Fruit fly (Drosophila melanogaster) whole organism, wandering third instar larva: ENCODE data around the gene nur.
A peak's percentile ranks its signal among the peaks of the same experiment; 100 is the strongest.

Source experiments
- Dfd ChIP-seq: fragments of >200 bp; optimal IDR thresholded peaks from 2 replicates; lab custom pipeline; 2017; ENCODE audit warnings: missing biosample characterization, missing genetic modification characterization
- HLH106 ChIP-seq: fragments of 200-800 bp; optimal IDR thresholded peaks from 3 replicates; lab custom pipeline; 2019; ENCODE audit warnings: missing biosample characterization, mild to moderate bottlenecking, missing genetic modification characterization, moderate library complexity
- Hnf4 ChIP-seq: fragments of 200-800 bp; sonication (Bioruptor generic); optimal IDR thresholded peaks from 2 replicates; lab custom pipeline; 2016; ENCODE audit warnings: missing biosample characterization, mild to moderate bottlenecking, missing genetic modification characterization
- Hr78 ChIP-seq: fragments of >200 bp; optimal IDR thresholded peaks from 2 replicates; lab custom pipeline; 2017; ENCODE audit warnings: missing biosample characterization, missing genetic modification characterization
- Hr83 ChIP-seq: fragments of 200-300 bp; sonication (Bioruptor generic); optimal IDR thresholded peaks from 2 replicates; lab custom pipeline; 2016; ENCODE audit warnings: missing biosample characterization, mild to moderate bottlenecking, missing genetic modification characterization, moderate library complexity; ENCODE audit not compliant: poor library complexity, severe bottlenecking
- Jra ChIP-seq: sonication (Bioruptor generic); optimal IDR thresholded peaks from 2 replicates; lab custom pipeline; 2016; ENCODE audit warnings: missing biosample characterization, missing genetic modification characterization
- Myc ChIP-seq: fragments of >200 bp; optimal IDR thresholded peaks from 2 replicates; lab custom pipeline; 2017
- N ChIP-seq: fragments of >200 bp; optimal IDR thresholded peaks from 2 replicates; lab custom pipeline; 2018; ENCODE audit warnings: missing biosample characterization, missing external identifiers, missing genetic modification characterization
- OdsH ChIP-seq: fragments of 200-800 bp; sonication (Bioruptor generic); optimal IDR thresholded peaks from 2 replicates; lab custom pipeline; 2016; ENCODE audit warnings: missing biosample characterization, mild to moderate bottlenecking, missing genetic modification characterization
- Rel ChIP-seq, 2 experiments: fragments of 200-800 bp; sonication (Bioruptor generic) in 1 of 2; optimal IDR thresholded peaks; 2 replicates in 1 of 2; 3 replicates in 1 of 2; lab custom pipeline; 2016 to 2019; ENCODE audit warnings: mild to moderate bottlenecking in 2 of 2, missing biosample characterization in 2 of 2, missing genetic modification characterization in 2 of 2, moderate library complexity in 1 of 2
- br ChIP-seq: fragments of 200-800 bp; sonication (Bioruptor generic); optimal IDR thresholded peaks from 2 replicates; lab custom pipeline; 2016; ENCODE audit warnings: missing biosample characterization, missing genetic modification characterization
- dmrt93B ChIP-seq: fragments of 200-800 bp; sonication (Bioruptor generic); optimal IDR thresholded peaks from 2 replicates; lab custom pipeline; 2018; ENCODE audit warnings: missing biosample characterization, mild to moderate bottlenecking, missing genetic modification characterization
- dsf ChIP-seq: sonication (Bioruptor generic); optimal IDR thresholded peaks from 2 replicates; lab custom pipeline; 2016; ENCODE audit warnings: missing biosample characterization, missing genetic modification characterization, borderline replicate concordance
- ey ChIP-seq: fragments of 200-800 bp; sonication (Bioruptor generic); optimal IDR thresholded peaks from 2 replicates; lab custom pipeline; 2016; ENCODE audit warnings: missing biosample characterization, missing genetic modification characterization
- foxo ChIP-seq, 2 experiments: fragments of 200-800 bp; sonication (Bioruptor generic); optimal IDR thresholded peaks; 2 replicates in 1 of 2; 3 replicates in 1 of 2; lab custom pipeline; 2016 to 2017; ENCODE audit warnings: missing biosample characterization in 2 of 2, missing genetic modification characterization in 2 of 2
- fru ChIP-seq: fragments of 200-800 bp; sonication (Bioruptor generic); optimal IDR thresholded peaks from 3 replicates; lab custom pipeline; 2016; ENCODE audit warnings: missing biosample characterization, mild to moderate bottlenecking, missing genetic modification characterization
- h ChIP-seq: fragments of 200-800 bp; sonication (Bioruptor generic); optimal IDR thresholded peaks from 3 replicates; lab custom pipeline; 2016; ENCODE audit warnings: missing biosample characterization, mild to moderate bottlenecking, missing genetic modification characterization
- jim ChIP-seq: fragments of 175-275, 200-325 bp; sonication (Bioruptor generic); optimal IDR thresholded peaks from 2 replicates; lab custom pipeline; 2016; ENCODE audit warnings: missing biosample characterization, mild to moderate bottlenecking, missing genetic modification characterization
- pan ChIP-seq: fragments of >200 bp; optimal IDR thresholded peaks from 2 replicates; lab custom pipeline; 2017
- psq ChIP-seq: fragments of 200-800 bp; sonication (Bioruptor generic); optimal IDR thresholded peaks from 3 replicates; lab custom pipeline; 2017; ENCODE audit warnings: missing biosample characterization, mild to moderate bottlenecking, missing genetic modification characterization, moderate library complexity
- rgr ChIP-seq: fragments of 200-800 bp; sonication (Bioruptor generic); optimal IDR thresholded peaks from 3 replicates; lab custom pipeline; 2016; ENCODE audit warnings: missing biosample characterization, mild to moderate bottlenecking, missing genetic modification characterization
- sage ChIP-seq: fragments of 200-800 bp; sonication (Bioruptor generic); optimal IDR thresholded peaks from 2 replicates; lab custom pipeline; 2016; ENCODE audit warnings: missing biosample characterization, mild to moderate bottlenecking, missing genetic modification characterization
- sv ChIP-seq: fragments of 200-800 bp; sonication (Bioruptor generic); optimal IDR thresholded peaks from 3 replicates; lab custom pipeline; 2016; ENCODE audit warnings: missing biosample characterization, missing genetic modification characterization
- tai ChIP-seq: sonication (Bioruptor generic); optimal IDR thresholded peaks from 2 replicates; lab custom pipeline; 2016; ENCODE audit warnings: missing biosample characterization, missing genetic modification characterization
- woc ChIP-seq: sonication (Bioruptor generic); optimal IDR thresholded peaks from 2 replicates; lab custom pipeline; 2016; ENCODE audit warnings: missing biosample characterization, mild to moderate bottlenecking, missing genetic modification characterization

The nur gene

DNA sequence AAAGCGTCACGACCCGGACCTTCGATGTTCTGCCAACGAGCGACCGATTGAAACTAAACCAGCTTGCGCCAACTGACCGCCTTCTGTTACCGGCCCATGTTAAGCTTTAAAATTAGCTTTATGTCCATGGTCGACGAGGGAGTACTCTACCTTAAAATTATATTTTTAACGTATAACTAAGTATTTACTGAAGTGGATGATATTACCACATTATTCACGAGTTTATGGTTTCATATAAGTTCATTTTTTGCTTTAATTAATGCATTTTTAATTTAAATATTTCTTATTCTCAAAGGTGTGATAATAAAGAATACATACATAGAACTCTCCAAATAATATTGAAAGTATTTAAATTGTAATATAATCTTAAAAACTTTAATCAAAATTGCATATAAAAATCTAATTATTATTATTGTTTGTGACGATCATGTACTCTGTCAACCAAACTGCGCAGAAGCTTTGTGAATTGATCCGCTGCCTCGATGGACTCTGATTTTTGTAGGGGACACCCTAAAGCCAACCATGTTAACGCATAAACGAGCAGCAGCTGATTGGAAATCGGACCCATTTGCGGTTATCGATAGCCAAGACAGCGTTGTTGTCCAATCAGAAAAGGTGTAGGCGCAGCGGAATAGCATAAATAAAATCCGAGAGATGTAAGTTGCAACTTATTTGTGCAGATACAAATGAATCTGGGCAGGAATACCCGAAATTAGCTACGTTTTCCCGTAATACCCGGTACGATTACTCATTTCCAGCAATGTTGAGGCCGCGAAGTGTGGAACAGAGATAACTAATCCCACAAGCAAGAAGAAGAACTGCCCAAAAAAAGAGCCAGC, 44.4 kb downstream of the nur start, which contains the start of the genes CG9008 and p38b (continued):
- TF ChIP-seq Hr83 (GFP tag; lab: Kevin White, UChicago) = peak; percentile 74
- no peak for TF ChIP-seq Jra (GFP tag; lab: Kevin White, UChicago)
- no peak for TF ChIP-seq dmrt93B
- TF ChIP-seq sage = peak; percentile 79

DNA sequence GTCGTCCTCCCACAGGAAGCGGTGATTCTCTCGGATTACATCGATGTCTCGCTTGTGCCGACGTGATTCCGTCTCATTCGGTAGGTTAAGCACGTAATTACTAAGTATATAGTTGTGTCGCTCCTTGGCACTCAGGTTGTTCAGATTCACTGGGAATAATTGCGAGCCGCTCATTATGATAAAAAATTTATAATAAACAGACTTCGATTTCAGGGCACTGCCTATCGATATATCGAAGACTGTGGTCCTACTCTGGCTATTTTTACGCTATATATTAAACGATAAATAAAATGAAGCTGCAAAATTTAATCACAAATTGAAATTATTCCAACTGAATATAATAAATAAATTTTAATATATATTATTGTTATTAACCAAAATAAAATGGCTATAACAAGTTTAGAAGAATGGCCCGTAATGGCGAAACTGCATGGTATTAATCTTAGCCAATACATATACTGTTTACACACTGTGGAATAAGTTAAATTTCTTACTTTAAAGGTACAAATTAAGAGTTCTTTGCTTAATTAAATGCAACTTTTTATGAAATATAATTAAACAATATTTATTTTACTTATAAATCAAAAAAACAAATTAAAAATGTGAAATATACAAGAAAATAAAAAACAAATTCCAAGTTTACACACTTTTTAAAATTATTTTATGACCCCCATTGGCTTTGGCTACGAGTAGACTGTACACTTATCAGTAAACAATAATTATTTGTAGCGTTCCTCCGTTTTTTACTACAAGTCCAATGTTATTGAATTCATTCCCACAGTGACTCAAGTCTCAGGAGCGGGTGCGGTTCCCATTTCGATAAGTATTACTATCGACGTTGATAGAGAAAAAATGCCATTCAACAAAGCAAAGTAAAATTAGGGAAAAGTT, 47.6 kb downstream of the nur start, which contains the start of gene Eato:
Gene Eato (plus strand): TSS at position 821 of the 891 bp plus-strand sequence.
- TF ChIP-seq tai (GFP tag; lab: Kevin White, UChicago) (no peak), psq (GFP tag; lab: Kevin White, UChicago) (peak; percentile 25), Myc (lab: Kevin White, UChicago) (peak; percentile 19), h (GFP tag; lab: Kevin White, UChicago) (no peak), HLH106 (peak; percentile 16), foxo (GFP tag; optimal IDR thresholded peaks at IDR 0.05; lab: Kevin White, UChicago) (peak in 1 of 2 experiments; percentile 53), jim (GFP tag; lab: Kevin White, UChicago) (peak; percentile 41), OdsH (GFP tag; lab: Kevin White, UChicago) (peak; percentile 17), Hnf4 (GFP tag; lab: Kevin White, UChicago) (peak; percentile 20), N (no peak), pan (lab: Kevin White, UChicago) (no peak), rgr (GFP tag; lab: Kevin White, UChicago) (peak; percentile 45), ey (GFP tag; lab: Kevin White, UChicago) (peak; percentile 22), Hr83 (GFP tag; lab: Kevin White, UChicago) (peak; percentile 3), Hr78 (GFP tag; lab: Kevin White, UChicago) (no peak), fru (GFP tag; lab: Kevin White, UChicago) (no peak), dmrt93B (no peak), br (GFP tag; lab: Kevin White, UChicago) (peak; percentile 9), Rel (GFP tag; optimal IDR thresholded peaks at IDR 0.05; lab: Kevin White, UChicago) (no peak), Rel (tag; optimal IDR thresholded peaks at IDR 0.05; lab: Kevin White, UChicago) (peak; percentile 15), woc (no peak), sv (GFP tag; lab: Kevin White, UChicago) (no peak)
- TF ChIP-seq, all 38 proteins: peak for 12

DNA sequence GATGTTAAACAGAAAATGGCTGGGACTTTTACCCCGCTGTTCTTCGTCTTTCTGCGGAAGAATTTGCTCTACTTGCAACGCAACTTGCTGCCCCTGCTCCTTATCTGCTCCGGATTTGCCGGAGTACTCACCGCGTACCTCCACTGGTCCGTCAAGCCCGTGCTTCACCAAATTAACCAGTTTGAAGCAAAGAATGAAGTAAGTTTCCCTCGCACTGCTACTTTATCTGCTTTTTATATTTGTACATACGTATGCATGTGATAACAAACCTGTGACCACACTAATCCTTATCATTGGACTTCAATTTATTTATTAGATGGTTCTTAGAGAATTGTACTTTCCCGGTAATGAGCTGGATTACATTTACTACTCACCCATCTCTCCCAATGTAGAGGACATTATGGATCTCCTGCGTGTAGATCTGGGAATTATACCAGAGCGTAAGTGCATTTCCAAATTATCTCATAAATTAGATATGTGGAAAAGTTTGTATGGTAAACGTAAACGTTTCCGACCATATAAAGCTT, 48.3 kb downstream of the nur start, which contains the start of gene CG16890:
Gene CG16890 (minus strand): TSS at position 184 of the 527 bp plus-strand sequence.
- no peak for TF ChIP-seq dsf
- TF ChIP-seq Dfd (GFP tag; lab: Kevin White, UChicago) = no peak
- no peak for TF ChIP-seq pan (lab: Kevin White, UChicago)
- peak; percentile 44 for TF ChIP-seq h (GFP tag; lab: Kevin White, UChicago)
- no peak for TF ChIP-seq Rel (GFP tag; optimal IDR thresholded peaks at IDR 0.05; lab: Kevin White, UChicago)
- peak; percentile 99 for TF ChIP-seq Rel (tag; optimal IDR thresholded peaks at IDR 0.05; lab: Kevin White, UChicago)
- TF ChIP-seq, all 38 proteins: peak for 2
